Worm (Caenorhabditis elegans) whole organism, L1 larva: ENCODE data around the gene C25H3.15.

Experiments used
- C04F5.9 ChIP-seq: sonication (generic microtip); optimal IDR thresholded peaks from 2 replicates; lab custom pipeline; 2016; ENCODE audit warnings: missing genetic modification characterization, missing compliant biosample characterization
- C16A3.4 ChIP-seq: fragments of 150-350 bp; optimal IDR thresholded peaks from 2 replicates; lab custom pipeline; 2014; ENCODE audit warnings: missing biosample characterization, missing genetic modification characterization
- C34B4.2 ChIP-seq: sonication (generic microtip); optimal IDR thresholded peaks from 2 replicates; lab custom pipeline; 2017; ENCODE audit warnings: mild to moderate bottlenecking, missing genetic modification characterization, missing compliant biosample characterization
- Y116A8C.19 ChIP-seq: sonication (generic microtip); optimal IDR thresholded peaks from 2 replicates; lab custom pipeline; 2016; ENCODE audit warnings: missing compliant biosample characterization, missing genetic modification characterization, borderline replicate concordance
- alr-1 ChIP-seq: fragments of 200-800 bp; sonication (Bioruptor generic); optimal IDR thresholded peaks from 2 replicates; lab custom pipeline; 2018; ENCODE audit warnings: borderline replicate concordance, mild to moderate bottlenecking, missing genetic modification characterization, missing compliant biosample characterization
- aly-2 ChIP-seq: fragments of 150-350 bp; optimal IDR thresholded peaks from 2 replicates; lab custom pipeline; 2014; ENCODE audit warnings: missing biosample characterization, missing genetic modification characterization
- ama-1 ChIP-seq: fragments of 150-350 bp; optimal IDR thresholded peaks from 2 replicates; lab custom pipeline; 2014
- ceh-63 ChIP-seq: fragments of 200-800 bp; sonication (Bioruptor generic); optimal IDR thresholded peaks from 2 replicates; lab custom pipeline; 2018; ENCODE audit warnings: mild to moderate bottlenecking, missing genetic modification characterization, missing compliant biosample characterization
- ceh-82 ChIP-seq, 3 experiments: fragments of 150-350 bp in 1 of 3; sonication (generic microtip) in 2 of 3; optimal IDR thresholded peaks; 2 replicates each; lab custom pipeline; 2014 to 2017; ENCODE audit warnings: missing biosample characterization in 3 of 3, missing genetic modification characterization in 3 of 3
- ceh-90 ChIP-seq: sonication (generic microtip); optimal IDR thresholded peaks from 2 replicates; lab custom pipeline; 2016; ENCODE audit warnings: missing genetic modification characterization, missing compliant biosample characterization
- ces-1 ChIP-seq: fragments of 150-350 bp; optimal IDR thresholded peaks from 2 replicates; lab custom pipeline; 2014; ENCODE audit warnings: missing biosample characterization, missing genetic modification reagents, missing genetic modification characterization
- dpl-1 ChIP-seq, 3 experiments: fragments of 150-350 bp in 2 of 3; sonication (generic microtip) in 1 of 3; optimal IDR thresholded peaks; 2 replicates each; lab custom pipeline; 2014 to 2017; ENCODE audit warnings: missing biosample characterization in 3 of 3, missing genetic modification characterization in 3 of 3, missing genetic modification reagents in 3 of 3
- dsc-1 ChIP-seq: sonication (generic microtip); optimal IDR thresholded peaks from 2 replicates; lab custom pipeline; 2016; ENCODE audit warnings: mild to moderate bottlenecking, missing genetic modification characterization, missing compliant biosample characterization
- egl-13 ChIP-seq: sonication (generic microtip); optimal IDR thresholded peaks from 2 replicates; lab custom pipeline; 2016; ENCODE audit warnings: missing genotype, missing genetic modification reagents, missing genetic modification characterization, missing compliant biosample characterization
- egl-27 ChIP-seq, 2 experiments: fragments of 150-350 bp in 1 of 2; sonication (generic microtip); optimal IDR thresholded peaks; 3 replicates each; lab custom pipeline; 2017 to 2018; ENCODE audit warnings: missing biosample characterization in 2 of 2, missing genetic modification characterization in 2 of 2, missing genetic modification reagents in 2 of 2
- elt-3 ChIP-seq, 6 experiments: fragments of 150-350 bp in 1 of 6; sonication (generic microtip); optimal IDR thresholded peaks; 2 replicates each; lab custom pipeline; 2017 to 2018; ENCODE audit warnings: missing biosample characterization in 6 of 6, missing genetic modification characterization in 6 of 6, inconsistent platforms in 1 of 6
- fkh-4 ChIP-seq: sonication (generic microtip); optimal IDR thresholded peaks from 2 replicates; lab custom pipeline; 2016; ENCODE audit warnings: missing compliant biosample characterization, missing genetic modification characterization, borderline replicate concordance
- fkh-8 ChIP-seq: sonication (generic microtip); optimal IDR thresholded peaks from 2 replicates; lab custom pipeline; 2016; ENCODE audit warnings: mild to moderate bottlenecking, missing genetic modification characterization, missing compliant biosample characterization
- fos-1 ChIP-seq: fragments of 150-350 bp; optimal IDR thresholded peaks from 2 replicates; lab custom pipeline; 2014; ENCODE audit warnings: missing biosample characterization, missing genetic modification characterization
- grh-1 ChIP-seq: fragments of 200-800 bp; sonication (Bioruptor generic); IDR thresholded peaks from 2 replicates; pipeline ENCODE4 v1.3.6; 2022; ENCODE audit warnings: missing genetic modification reagents, missing genetic modification characterization, missing compliant biosample characterization
- hlh-4 ChIP-seq: sonication (generic microtip); optimal IDR thresholded peaks from 2 replicates; lab custom pipeline; 2016; ENCODE audit warnings: mild to moderate bottlenecking, missing genetic modification characterization, missing compliant biosample characterization
- isw-1 ChIP-seq: fragments of 200-800 bp; sonication (Bioruptor generic); IDR thresholded peaks from 2 replicates; pipeline ENCODE4 v1.3.6; 2022; ENCODE audit warnings: missing genetic modification characterization, missing compliant biosample characterization
- jun-1 ChIP-seq: fragments of 150-350 bp; optimal IDR thresholded peaks from 2 replicates; lab custom pipeline; 2014; ENCODE audit warnings: missing biosample characterization, missing genetic modification reagents, missing genetic modification characterization
- lin-15B ChIP-seq: fragments of 150-350 bp; sonication (generic microtip); optimal IDR thresholded peaks from 3 replicates; lab custom pipeline; 2014; ENCODE audit warnings: missing biosample characterization, missing genetic modification characterization
- lin-35 ChIP-seq, 2 experiments: fragments of 150-350 bp; optimal IDR thresholded peaks; 2 replicates each; lab custom pipeline; 2014; ENCODE audit warnings: missing biosample characterization in 2 of 2, missing genetic modification characterization in 2 of 2, missing genetic modification reagents in 2 of 2
- lir-3 ChIP-seq: sonication (generic microtip); optimal IDR thresholded peaks from 2 replicates; lab custom pipeline; 2016; ENCODE audit warnings: mild to moderate bottlenecking, missing genetic modification characterization, moderate library complexity, missing compliant biosample characterization; ENCODE audit not compliant: poor library complexity
- mdl-1 ChIP-seq, 2 experiments: fragments of 150-350 bp; optimal IDR thresholded peaks; 2 replicates each; lab custom pipeline; 2014 to 2017; ENCODE audit warnings: missing biosample characterization in 2 of 2, missing genetic modification characterization in 2 of 2, inconsistent platforms in 1 of 2
- mep-1 ChIP-seq: fragments of 150-350 bp; optimal IDR thresholded peaks from 2 replicates; lab custom pipeline; 2014; ENCODE audit warnings: missing biosample characterization, missing genetic modification characterization
- nhr-11 ChIP-seq: fragments of 150-350 bp; optimal IDR thresholded peaks from 2 replicates; lab custom pipeline; 2014; ENCODE audit warnings: missing biosample characterization, missing genetic modification characterization
- nhr-19 ChIP-seq: fragments of 200-800 bp; sonication (Bioruptor generic); conservative IDR thresholded peaks from 2 replicates; pipeline ENCODE4 v1.3.6; 2022; ENCODE audit warnings: missing genetic modification characterization, missing compliant biosample characterization
- nhr-237 ChIP-seq: fragments of 150-350 bp; optimal IDR thresholded peaks from 2 replicates; lab custom pipeline; 2014; ENCODE audit warnings: missing biosample characterization, missing genetic modification characterization
- nhr-28 ChIP-seq: fragments of 150-350 bp; optimal IDR thresholded peaks from 2 replicates; lab custom pipeline; 2014; ENCODE audit warnings: missing biosample characterization, missing genetic modification characterization
- nhr-76 ChIP-seq: sonication (generic microtip); optimal IDR thresholded peaks from 2 replicates; lab custom pipeline; 2017; ENCODE audit warnings: missing biosample characterization, missing genetic modification characterization
- nhr-77 ChIP-seq: fragments of 150-350 bp; optimal IDR thresholded peaks from 2 replicates; lab custom pipeline; 2014; ENCODE audit warnings: missing biosample characterization, missing genetic modification characterization
- nhr-84 ChIP-seq: sonication (generic microtip); optimal IDR thresholded peaks from 2 replicates; lab custom pipeline; 2017; ENCODE audit warnings: missing biosample characterization, missing genetic modification characterization
- nhr-90 ChIP-seq: sonication (generic microtip); optimal IDR thresholded peaks from 2 replicates; lab custom pipeline; 2016; ENCODE audit warnings: mild to moderate bottlenecking, missing genetic modification characterization, missing compliant biosample characterization; ENCODE audit not compliant: poor library complexity
- pag-3 ChIP-seq: sonication (generic microtip); optimal IDR thresholded peaks from 2 replicates; lab custom pipeline; 2017; ENCODE audit warnings: missing genetic modification characterization, mild to moderate bottlenecking, missing compliant biosample characterization, antibody characterized with exemption, borderline replicate concordance; ENCODE audit not compliant: insufficient read depth
- pax-3 ChIP-seq: fragments of 200-800 bp; sonication (Bioruptor generic); optimal IDR thresholded peaks from 2 replicates; lab custom pipeline; 2018; ENCODE audit warnings: mild to moderate bottlenecking, missing genetic modification characterization, moderate library complexity, missing compliant biosample characterization
- pqm-1 ChIP-seq: sonication (generic microtip); optimal IDR thresholded peaks from 3 replicates; lab custom pipeline; 2017; ENCODE audit warnings: missing biosample characterization, missing genetic modification characterization
- rnt-1 ChIP-seq: sonication (generic microtip); optimal IDR thresholded peaks from 2 replicates; lab custom pipeline; 2016; ENCODE audit warnings: mild to moderate bottlenecking, missing genetic modification characterization, moderate library complexity, missing compliant biosample characterization
- skn-1 ChIP-seq: fragments of 150-350 bp; optimal IDR thresholded peaks from 2 replicates; lab custom pipeline; 2014; ENCODE audit warnings: missing biosample characterization, missing genetic modification characterization
- sox-4 ChIP-seq: sonication (generic microtip); optimal IDR thresholded peaks from 2 replicates; lab custom pipeline; 2016; ENCODE audit warnings: missing genetic modification characterization, missing compliant biosample characterization
- sup-37 ChIP-seq: fragments of 200-800 bp; sonication (Bioruptor generic); optimal IDR thresholded peaks from 2 replicates; lab custom pipeline; 2018; ENCODE audit warnings: mild to moderate bottlenecking, missing genetic modification characterization, missing compliant biosample characterization
- tbx-2 ChIP-seq: sonication (generic microtip); optimal IDR thresholded peaks from 2 replicates; lab custom pipeline; 2016; ENCODE audit warnings: missing genetic modification characterization, missing compliant biosample characterization
- unc-130 ChIP-seq: fragments of 150-350 bp; optimal IDR thresholded peaks from 2 replicates; lab custom pipeline; 2017; ENCODE audit warnings: missing biosample characterization, missing genetic modification characterization, inconsistent platforms
- vab-15 ChIP-seq: sonication (generic microtip); optimal IDR thresholded peaks from 2 replicates; lab custom pipeline; 2017; ENCODE audit warnings: missing genotype, mild to moderate bottlenecking, missing genetic modification characterization, missing compliant biosample characterization
- zag-1 ChIP-seq: fragments of 150-350 bp; optimal IDR thresholded peaks from 2 replicates; lab custom pipeline; 2014; ENCODE audit warnings: missing biosample characterization, missing genetic modification characterization
- zip-4 ChIP-seq: fragments of 200-800 bp; sonication (Bioruptor generic); optimal IDR thresholded peaks from 2 replicates; lab custom pipeline; 2018; ENCODE audit warnings: mild to moderate bottlenecking, missing genetic modification characterization, moderate library complexity, missing compliant biosample characterization
- ztf-11 ChIP-seq, 2 experiments: sonication (generic microtip); optimal IDR thresholded peaks; 2 replicates each; lab custom pipeline; 2016 to 2017; ENCODE audit warnings: missing genetic modification characterization in 2 of 2, missing biosample characterization in 1 of 2, missing compliant biosample characterization in 1 of 2

Gene C25H3.15

DNA sequence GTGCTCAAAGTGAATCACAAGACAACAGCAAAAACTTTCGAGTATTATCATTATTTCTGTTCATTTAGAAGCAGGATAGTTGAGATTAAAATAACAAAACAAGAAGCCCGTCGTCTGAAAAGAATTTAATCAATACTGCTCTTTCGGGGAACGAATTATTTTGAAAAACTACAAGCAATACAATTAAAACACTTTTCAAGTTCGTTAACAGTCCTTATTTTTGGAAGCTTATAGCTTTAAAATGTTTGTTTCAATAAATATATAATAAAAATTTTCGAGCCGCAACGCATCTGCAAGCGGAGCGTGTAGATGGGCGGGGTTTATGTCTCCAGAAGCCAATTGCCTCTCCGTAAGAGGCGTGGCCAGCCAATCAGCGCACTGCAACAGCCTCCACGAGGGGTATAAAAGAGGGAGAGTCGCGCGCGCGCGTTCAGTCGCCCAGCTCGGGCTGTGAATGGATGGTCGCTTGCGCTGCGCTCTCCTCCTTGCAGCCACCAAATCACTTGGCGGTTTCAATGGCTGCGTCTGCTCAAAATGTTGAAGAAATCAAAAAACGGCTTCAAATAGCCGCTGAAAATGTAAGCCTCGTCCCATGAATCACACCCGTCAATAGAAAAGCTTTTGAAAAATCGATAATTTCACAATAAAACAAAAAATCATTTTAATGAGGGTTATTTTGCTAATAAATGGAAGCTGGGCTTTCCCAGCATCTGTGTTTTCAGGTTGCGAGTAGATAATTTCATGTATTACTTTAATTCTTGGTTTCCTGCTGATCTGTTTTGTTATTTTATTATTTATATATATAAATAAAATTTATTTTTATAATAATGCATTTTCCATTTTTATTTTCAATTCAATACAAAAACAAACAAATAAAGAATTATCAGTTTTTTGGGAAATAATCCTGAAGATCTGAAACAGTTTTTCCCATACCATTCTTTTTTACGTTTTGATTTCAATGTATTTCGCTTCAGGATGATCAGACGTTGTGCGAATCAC lies 4.1 kb upstream of the C25H3.15 start, which contains the start of the genes ift-43 and mdt-26:
Gene ift-43, minus strand, starts transcription at position 51 of the 999 bp plus-strand sequence.
Gene mdt-26, plus strand, starts transcription at position 446 of the 999 bp plus-strand sequence.
- peak; percentile 74 for TF ChIP-seq mep-1 (tag; lab: Kevin White, UChicago)
- peak; percentile 20 for TF ChIP-seq hlh-4 (tag; lab: Kevin White, UChicago)
- peak; percentile 93 for TF ChIP-seq dsc-1 (tag; lab: Kevin White, UChicago)
- TF ChIP-seq ceh-63 (GFP tag; lab: Kevin White, UChicago) = peak; percentile 15
- TF ChIP-seq isw-1 (GFP tag; lab: Robert Waterston, UW) = peak; percentile 89
- peak; percentile 76 for TF ChIP-seq C16A3.4 (tag; lab: Kevin White, UChicago)
- TF ChIP-seq skn-1 (tag; lab: Kevin White, UChicago) = peak; percentile 84
- TF ChIP-seq nhr-237 (tag; lab: Kevin White, UChicago) = peak; percentile 74
- no peak for TF ChIP-seq ces-1
- TF ChIP-seq sox-4 (tag; lab: Kevin White, UChicago) = peak; percentile 77
- peak; percentile 66 for TF ChIP-seq nhr-77 (tag; lab: Kevin White, UChicago)
- TF ChIP-seq pax-3 (tag; lab: Kevin White, UChicago) = peak; percentile 53
- no peak for TF ChIP-seq fos-1
- TF ChIP-seq lin-15B (tag; lab: Kevin White, UChicago) = peak; percentile 67
- peak; percentile 53 for TF ChIP-seq lir-3 (tag; lab: Kevin White, UChicago)
- TF ChIP-seq C34B4.2 (tag; lab: Kevin White, UChicago) = peak; percentile 14
- TF ChIP-seq ama-1 (lab: Kevin White, UChicago) = peak; percentile 99
- TF ChIP-seq fkh-8 (tag; lab: Kevin White, UChicago) = peak; percentile 90
- peak; percentile 17 to 89 (median 77) for TF ChIP-seq ceh-82 (tag; optimal IDR thresholded peaks at IDR 0.05; lab: Kevin White, UChicago)
- TF ChIP-seq egl-27 (tag; optimal IDR thresholded peaks at IDR 0.05; lab: Kevin White, UChicago) = no peak
- peak; percentile 88 for TF ChIP-seq nhr-90 (tag; lab: Kevin White, UChicago)
- no peak for TF ChIP-seq pqm-1
- TF ChIP-seq unc-130 = no peak
- peak in 2 of 6 experiments; percentile 57 to 58 for TF ChIP-seq elt-3 (tag; optimal IDR thresholded peaks at IDR 0.05; lab: Kevin White, UChicago)
- TF ChIP-seq nhr-11 (tag; lab: Kevin White, UChicago) = peak; percentile 1
- no peak for TF ChIP-seq zag-1
- TF ChIP-seq nhr-76 (tag; lab: Kevin White, UChicago) = peak; percentile 44
- TF ChIP-seq nhr-19 (GFP tag; lab: Robert Waterston, UW) = peak; percentile 81
- TF ChIP-seq pag-3 (tag; lab: Kevin White, UChicago) = peak; percentile 1
- TF ChIP-seq lin-35 (GFP tag; optimal IDR thresholded peaks at IDR 0.05; lab: Kevin White, UChicago) = peak; percentile 77 to 79
- peak; percentile 28 for TF ChIP-seq fkh-4
- TF ChIP-seq ztf-11 (tag; optimal IDR thresholded peaks at IDR 0.05; lab: Kevin White, UChicago) = peak in 1 of 2 experiments; percentile 82
- TF ChIP-seq C04F5.9 = peak; percentile 56
- peak in 1 of 2 experiments; percentile 78 for TF ChIP-seq mdl-1 (tag; optimal IDR thresholded peaks at IDR 0.05; lab: Kevin White, UChicago)
- TF ChIP-seq jun-1 (tag; lab: Kevin White, UChicago) = peak; percentile 82
- TF ChIP-seq aly-2 (tag; lab: Kevin White, UChicago) = peak; percentile 44
- peak; percentile 92 for TF ChIP-seq tbx-2 (tag; lab: Kevin White, UChicago)
- TF ChIP-seq sup-37 (GFP tag; lab: Kevin White, UChicago) = peak; percentile 82
- peak; percentile 78 for TF ChIP-seq rnt-1 (tag; lab: Kevin White, UChicago)
- TF ChIP-seq egl-13 (tag; lab: Kevin White, UChicago) = peak; percentile 85
- no peak for TF ChIP-seq nhr-28 (tag; lab: Kevin White, UChicago)
- peak; percentile 77 for TF ChIP-seq zip-4
- TF ChIP-seq vab-15 = no peak
- TF ChIP-seq nhr-84 (tag; lab: Kevin White, UChicago) = no peak
- peak; percentile 35 to 70 (median 60) for TF ChIP-seq dpl-1 (GFP tag; optimal IDR thresholded peaks at IDR 0.05; lab: Kevin White, UChicago)
- no peak for TF ChIP-seq ceh-90 (tag; lab: Kevin White, UChicago)
- peak; percentile 66 for TF ChIP-seq grh-1
- TF ChIP-seq alr-1 (tag; lab: Kevin White, UChicago) = no peak
- TF ChIP-seq Y116A8C.19 (tag; lab: Kevin White, UChicago) = no peak
